Worm (Caenorhabditis elegans): ENCODE data around the gene M05D6.5.

Gene M05D6.5

DNA sequence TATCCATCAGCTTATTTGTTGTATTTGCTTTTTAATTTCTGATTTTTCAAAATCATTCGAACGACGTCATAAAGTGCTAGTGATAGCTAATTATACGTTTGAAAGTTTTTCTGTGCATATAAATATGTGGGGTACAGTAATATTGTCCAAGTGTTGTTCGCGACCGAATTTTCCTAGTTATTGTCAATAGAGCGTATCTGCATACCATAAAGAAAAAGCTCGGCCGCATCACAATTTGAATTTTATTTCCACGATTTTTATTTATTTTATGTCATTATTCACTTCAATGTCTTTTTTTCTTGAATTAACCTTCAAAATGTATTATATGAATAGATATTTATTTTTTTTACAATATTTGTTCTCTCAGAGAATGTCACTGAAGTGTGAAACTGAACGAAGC, 34.8 kb upstream of the M05D6.5 start, which contains the start of gene rnh-2:
TSS of gene rnh-2 (plus strand) at position 368 of the 400 bp plus-strand sequence.
- TF ChIP-seq fkh-4 (tag; optimal IDR thresholded peaks at IDR 0.05; ENCODE audit: borderline replicate concordance) (peak; percentile 8), alr-1 (tag; optimal IDR thresholded peaks at IDR 0.05; ENCODE audit: borderline replicate concordance) (no peak), ztf-4 (tag; optimal IDR thresholded peaks at IDR 0.05) (peak; percentile 34), egl-27 (tag; optimal IDR thresholded peaks at IDR 0.05) (no peak), nhr-77 (tag; optimal IDR thresholded peaks at IDR 0.05) (peak; percentile 42), fos-1 (tag; optimal IDR thresholded peaks at IDR 0.05) (peak; percentile 59), tlp-1 (tag; optimal IDR thresholded peaks at IDR 0.05) (no peak), swsn-7 (tag; optimal IDR thresholded peaks at IDR 0.05) (peak; percentile 51), aha-1 (tag; optimal IDR thresholded peaks at IDR 0.05) (no peak), nhr-20 (tag; optimal IDR thresholded peaks at IDR 0.05) (peak; percentile 75), pag-3 (tag; optimal IDR thresholded peaks at IDR 0.05; ENCODE audit: borderline replicate concordance, insufficient read depth) (no peak), lsy-2 (tag; optimal IDR thresholded peaks at IDR 0.05) (peak; percentile 72 to 94), C16A3.4 (tag; optimal IDR thresholded peaks at IDR 0.05) (peak; percentile 81), ztf-11 (tag; optimal IDR thresholded peaks at IDR 0.05) (peak in 1 of 2 experiments; percentile 33), efl-3 (GFP tag; optimal IDR thresholded peaks at IDR 0.05) (no peak), nhr-47 (tag; optimal IDR thresholded peaks at IDR 0.05) (peak; percentile 69), nhr-84 (tag; optimal IDR thresholded peaks at IDR 0.05) (no peak), fkh-8 (tag; optimal IDR thresholded peaks at IDR 0.05) (peak; percentile 62), hpl-2 (GFP tag; optimal IDR thresholded peaks at IDR 0.05) (no peak), snu-23 (GFP tag; optimal IDR thresholded peaks at IDR 0.05) (peak; percentile 70), elt-2 (tag; optimal IDR thresholded peaks at IDR 0.05) (peak; percentile 28), skn-1 (tag; optimal IDR thresholded peaks at IDR 0.05) (peak; percentile 25), unc-62 (GFP tag; optimal IDR thresholded peaks at IDR 0.05) (no peak), ces-1 (GFP tag; optimal IDR thresholded peaks at IDR 0.05) (no peak), nhr-85 (tag) (peak; percentile 78), lin-15B (tag; optimal IDR thresholded peaks at IDR 0.05) (peak; percentile 76), nhr-71 (tag; optimal IDR thresholded peaks at IDR 0.05) (peak; percentile 75), ama-1 (optimal IDR thresholded peaks at IDR 0.05) (no peak), rnt-1 (tag; optimal IDR thresholded peaks at IDR 0.05) (peak; percentile 90), efl-1 (optimal IDR thresholded peaks at IDR 0.05) (peak; percentile 67 to 75), efl-1 (GFP tag; optimal IDR thresholded peaks at IDR 0.05 in 1 of 2) (peak; percentile 73 to 96), lin-35 (GFP tag; optimal IDR thresholded peaks at IDR 0.05) (peak; percentile 75 to 84), pqm-1 (tag; optimal IDR thresholded peaks at IDR 0.05) (no peak), C34B4.2 (tag; optimal IDR thresholded peaks at IDR 0.05) (no peak), lin-14 (GFP tag; optimal IDR thresholded peaks at IDR 0.05) (peak; percentile 77), dpl-1 (GFP tag; optimal IDR thresholded peaks at IDR 0.05) (peak; percentile 55 to 79 (median 68)), zip-4 (GFP tag; optimal IDR thresholded peaks at IDR 0.05) (no peak), isw-1 (GFP tag; IDR thresholded peaks at IDR 0.05) (no peak), C04F5.9 (tag; optimal IDR thresholded peaks at IDR 0.05) (peak; percentile 48), lir-3 (tag; optimal IDR thresholded peaks at IDR 0.05; ENCODE audit: poor library complexity) (peak; percentile 85), nhr-76 (tag; optimal IDR thresholded peaks at IDR 0.05) (no peak), snpc-4 (tag; optimal IDR thresholded peaks at IDR 0.05) (peak; percentile 52), unc-130 (tag; optimal IDR thresholded peaks at IDR 0.05) (peak; percentile 17), ceh-8 (GFP tag; optimal IDR thresholded peaks at IDR 0.05) (no peak), hlh-17 (GFP tag; optimal IDR thresholded peaks at IDR 0.05; ENCODE audit: borderline replicate concordance) (no peak), pax-3 (tag; optimal IDR thresholded peaks at IDR 0.05) (peak; percentile 42), vab-15 (tag; optimal IDR thresholded peaks at IDR 0.05) (no peak), unc-98 (GFP tag; IDR thresholded peaks at IDR 0.05) (no peak), sup-37 (GFP tag; optimal IDR thresholded peaks at IDR 0.05) (no peak), mep-1 (tag; optimal IDR thresholded peaks at IDR 0.05) (peak; percentile 86), ets-5 (GFP tag; IDR thresholded peaks at IDR 0.05) (no peak), unc-86 (tag; optimal IDR thresholded peaks at IDR 0.05) (no peak), nhr-19 (GFP tag; conservative IDR thresholded peaks at IDR 0.05) (peak; percentile 52)
